Fruit fly (Drosophila melanogaster): ENCODE data around the gene CG6325.

- TF ChIP-seq usp (GFP tag; optimal IDR thresholded peaks at IDR 0.05), result no peak
- no peak for TF ChIP-seq psq (optimal IDR thresholded peaks at IDR 0.05)
- TF ChIP-seq pan (optimal IDR thresholded peaks at IDR 0.05), result no peak
These were observed 8.8 kb upstream of the CG6325 start, which contains the start of gene CG6345 for dm6 chr3R:10415923-10416322.

Measured in whole organism.